Worm (Caenorhabditis elegans): ENCODE measurements around the gene rps-2.

- no peak for TF ChIP-seq ham-2 (GFP tag; optimal IDR thresholded peaks at IDR 0.05)
- no peak for TF ChIP-seq ces-1 (GFP tag; optimal IDR thresholded peaks at IDR 0.05)
- no peak for TF ChIP-seq pha-4 (tag; optimal IDR thresholded peaks at IDR 0.05)
- TF ChIP-seq nhr-12 (tag; optimal IDR thresholded peaks at IDR 0.05), result no peak
- TF ChIP-seq nhr-237 (tag; optimal IDR thresholded peaks at IDR 0.05), result no peak
Measured at ce11 chrIV:7938834-7939233, 12.6 kb upstream of the rps-2 start, which contains the start of gene F20D12.7.
